Fruit fly (Drosophila melanogaster): ENCODE data around the gene ND-51.

The ND-51 gene

DNA sequence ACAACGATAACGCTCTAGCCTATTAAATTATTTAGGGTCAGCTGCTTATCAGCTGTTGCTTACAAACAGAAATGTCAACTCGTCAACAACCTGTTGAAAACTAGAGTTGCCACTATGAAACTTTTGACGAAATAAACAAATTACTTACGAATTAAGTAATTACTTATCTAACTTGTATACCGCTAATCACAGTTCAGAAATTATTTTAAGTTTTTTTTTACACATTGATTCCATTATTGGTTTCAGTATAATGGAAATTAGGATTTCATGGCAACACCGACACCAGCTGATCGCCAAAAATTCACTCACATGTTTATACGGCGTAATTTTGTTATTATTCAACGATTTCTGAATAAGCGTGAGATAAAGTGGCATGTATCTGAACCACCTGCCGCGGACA, 24.7 kb downstream of the ND-51 start, which contains the start of the genes CG9117 and CG31643 (continued):
- TF ChIP-seq Dip2 (GFP tag; IDR thresholded peaks at IDR 0.05) = no peak
- TF ChIP-seq Sin3A (optimal IDR thresholded peaks at IDR 0.05) = peak; percentile 18
- no peak for TF ChIP-seq Bgb (GFP tag; IDR thresholded peaks at IDR 0.05; ENCODE audit: partially characterized antibody)
- peak; percentile 76 for TF ChIP-seq CG13624 (GFP tag; optimal IDR thresholded peaks at IDR 0.05)
- peak; percentile 13 for TF ChIP-seq pum (GFP tag; optimal IDR thresholded peaks at IDR 0.05)
- TF ChIP-seq phol (tag; optimal IDR thresholded peaks at IDR 0.05) = peak; percentile 69
- no peak for TF ChIP-seq dan (GFP tag; IDR thresholded peaks at IDR 0.05)
- no peak for TF ChIP-seq klu (GFP tag; IDR thresholded peaks at IDR 0.05)
- no peak for TF ChIP-seq wor (GFP tag; IDR thresholded peaks at IDR 0.05)
- peak; percentile 31; the same call in 1 of the 2 replicates for TF ChIP-seq vvl (GFP tag; IDR thresholded peaks at IDR 0.05)
- TF ChIP-seq CG31441 (GFP tag; IDR thresholded peaks at IDR 0.05) = no peak
- no peak for TF ChIP-seq Vsx1 (GFP tag; optimal IDR thresholded peaks at IDR 0.05)
- no peak for TF ChIP-seq pita (GFP tag; optimal IDR thresholded peaks at IDR 0.05)
- TF ChIP-seq amos (GFP tag; IDR thresholded peaks at IDR 0.05; ENCODE audit: partially characterized antibody) = no peak
- no peak for TF ChIP-seq toy (GFP tag; IDR thresholded peaks at IDR 0.05)
- TF ChIP-seq lab (GFP tag; optimal IDR thresholded peaks at IDR 0.05) = no peak
- TF ChIP-seq fd64A (GFP tag; optimal IDR thresholded peaks at IDR 0.05) = no peak
- TF ChIP-seq Meics (GFP tag; optimal IDR thresholded peaks at IDR 0.05) = no peak
- peak; percentile 35 for TF ChIP-seq CrebB (tag; optimal IDR thresholded peaks at IDR 0.05)
- no peak for TF ChIP-seq CG15269 (tag; optimal IDR thresholded peaks at IDR 0.05)
- TF ChIP-seq dmrt99B (tag; optimal IDR thresholded peaks at IDR 0.05) = no peak
- TF ChIP-seq CG7745 (tag; optimal IDR thresholded peaks at IDR 0.05) = no peak
- TF ChIP-seq ash1 (GFP tag; optimal IDR thresholded peaks at IDR 0.05) = no peak
- TF ChIP-seq CG17829 (tag; optimal IDR thresholded peaks at IDR 0.05) = peak; percentile 20
- TF ChIP-seq HLHmδ (GFP tag; optimal IDR thresholded peaks at IDR 0.05) = no peak
- TF ChIP-seq nau (GFP tag; optimal IDR thresholded peaks at IDR 0.05) = no peak

DNA sequence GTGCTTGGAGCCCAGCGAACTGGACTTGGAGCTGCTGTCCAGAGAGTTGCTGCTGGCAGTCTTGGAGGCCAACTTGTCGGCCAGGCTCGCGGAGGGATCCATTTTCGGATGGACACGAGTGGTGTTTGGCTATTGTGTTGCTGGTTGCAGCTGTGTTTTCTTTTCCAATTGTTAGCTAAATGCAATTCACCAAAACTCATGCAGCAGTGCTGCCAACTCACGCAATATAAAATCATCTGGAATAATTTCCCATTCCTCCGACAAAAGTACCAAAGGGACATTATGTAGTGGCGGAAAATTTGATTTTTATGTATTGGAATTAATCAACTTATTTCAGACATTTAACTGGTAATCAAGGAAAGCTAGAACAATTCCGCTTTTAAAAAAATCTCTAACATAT, 25.8 kb downstream of the ND-51 start, which contains the start of gene mtm:
Gene mtm, minus strand, starts transcription at position 306 of the 400 bp plus-strand sequence.
- TF ChIP-seq CG10267 (tag; optimal IDR thresholded peaks at IDR 0.05) = peak; percentile 4
- 0 out of 4 replicates have a peak, but pooled peaks have one; percentile 41 for TF ChIP-seq chinmo (GFP tag; IDR thresholded peaks at IDR 0.05; ENCODE audit: partially characterized antibody)
- no peak for TF ChIP-seq Hmr (GFP tag; optimal IDR thresholded peaks at IDR 0.05)
- no peak for TF ChIP-seq CG10959 (GFP tag; IDR thresholded peaks at IDR 0.05)
- TF ChIP-seq sna (GFP tag; IDR thresholded peaks at IDR 0.05; ENCODE audit: partially characterized antibody) = 0 out of 2 replicates have a peak, but pooled peaks have one; percentile 30
- no peak for TF ChIP-seq CG7839 (tag; optimal IDR thresholded peaks at IDR 0.05)
- TF ChIP-seq CG33213 (GFP tag; optimal IDR thresholded peaks at IDR 0.05) = no peak
- no peak for TF ChIP-seq lab (GFP tag; optimal IDR thresholded peaks at IDR 0.05)
- TF ChIP-seq crp (GFP tag; optimal IDR thresholded peaks at IDR 0.05) = peak; percentile 40 to 91
- TF ChIP-seq MESR4 (GFP tag; optimal IDR thresholded peaks at IDR 0.05) = peak; percentile 74
- no peak for TF ChIP-seq caup (GFP tag; optimal IDR thresholded peaks at IDR 0.05; ENCODE audit: severe bottlenecking)
- peak; percentile 90 for TF ChIP-seq E2f2 (GFP tag; IDR thresholded peaks at IDR 0.05)
- no peak for TF ChIP-seq Fer2 (tag; optimal IDR thresholded peaks at IDR 0.05)
- TF ChIP-seq MBD-R2 (GFP tag; IDR thresholded peaks at IDR 0.05) = peak; percentile 95
- peak; percentile 46 for TF ChIP-seq stwl (tag; optimal IDR thresholded peaks at IDR 0.05)
- 0 out of 3 replicates have a peak, but pooled peaks have one; percentile 30 for TF ChIP-seq Opbp (GFP tag; IDR thresholded peaks at IDR 0.05; ENCODE audit: partially characterized antibody)
- TF ChIP-seq hbn (GFP tag; IDR thresholded peaks at IDR 0.05; ENCODE audit: partially characterized antibody) = 0 out of 2 replicates have a peak, but pooled peaks have one; percentile 19
- TF ChIP-seq Stat92E (GFP tag; optimal IDR thresholded peaks at IDR 0.05) = no peak
- peak; percentile 47 for TF ChIP-seq YL-1 (GFP tag; optimal IDR thresholded peaks at IDR 0.05)
- peak; percentile 99 for TF ChIP-seq trem (tag; optimal IDR thresholded peaks at IDR 0.05)
- TF ChIP-seq knrl (GFP tag; IDR thresholded peaks at IDR 0.05; ENCODE audit: partially characterized antibody) = no peak
- TF ChIP-seq CG15696 (tag; optimal IDR thresholded peaks at IDR 0.05) = no peak
- TF ChIP-seq yki (optimal IDR thresholded peaks at IDR 0.05) = no peak
- no peak for TF ChIP-seq CG30431 (GFP tag; optimal IDR thresholded peaks at IDR 0.05)
